Worm (Caenorhabditis elegans): ENCODE measurements around the gene sumv-2.

The sumv-2 gene

DNA sequence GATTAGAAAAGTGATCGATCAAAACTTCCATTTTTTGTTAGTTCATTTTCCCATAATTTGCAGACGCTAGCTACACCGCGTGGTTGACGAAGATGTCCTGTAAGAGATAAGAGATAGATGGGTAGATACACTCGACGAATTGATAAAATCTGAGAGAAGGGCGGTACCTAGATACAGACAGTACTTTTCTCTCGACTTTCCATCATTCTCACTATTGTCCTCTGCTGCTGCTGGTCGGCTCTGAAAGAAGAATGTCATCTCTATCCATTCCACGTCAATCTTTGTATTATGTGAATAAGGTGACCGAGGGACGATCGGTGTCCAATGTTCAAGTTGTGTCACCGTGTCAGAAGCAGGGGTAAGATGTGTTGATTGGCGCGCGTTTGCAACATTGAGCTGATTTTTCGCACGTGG lies 11.2 kb downstream of the sumv-2 start, which contains the start of gene pmt-2:
pmt-2 (plus strand) TSS at position 64 of the 414 bp plus-strand sequence.
- TF ChIP-seq nhr-23 (tag; optimal IDR thresholded peaks at IDR 0.05) (peak; percentile 61), blmp-1 (tag; optimal IDR thresholded peaks at IDR 0.05; ENCODE audit: insufficient read depth) (peak; percentile 78), sma-9 (GFP tag; optimal IDR thresholded peaks at IDR 0.05) (no peak), sma-9 (tag; optimal IDR thresholded peaks at IDR 0.05) (no peak), ceh-16 (tag; optimal IDR thresholded peaks at IDR 0.05) (peak; percentile 92), sma-3 (GFP tag; optimal IDR thresholded peaks at IDR 0.05) (peak; percentile 64), unc-62 (GFP tag; optimal IDR thresholded peaks at IDR 0.05) (no peak), fos-1 (tag; optimal IDR thresholded peaks at IDR 0.05) (peak; percentile 36), nhr-11 (tag; optimal IDR thresholded peaks at IDR 0.05) (no peak), nhr-21 (tag; optimal IDR thresholded peaks at IDR 0.05) (peak; percentile 28), nhr-129 (tag; optimal IDR thresholded peaks at IDR 0.05) (peak; percentile 18), crh-2 (tag; optimal IDR thresholded peaks at IDR 0.05) (peak; percentile 44), nhr-25 (tag; optimal IDR thresholded peaks at IDR 0.05) (peak; percentile 59), elt-1 (tag; optimal IDR thresholded peaks at IDR 0.05) (peak; percentile 70), egl-27 (tag; optimal IDR thresholded peaks at IDR 0.05) (peak; percentile 45), ztf-4 (tag; optimal IDR thresholded peaks at IDR 0.05) (no peak)

- no peak for TF ChIP-seq R02D3.7 (tag; optimal IDR thresholded peaks at IDR 0.05)
- TF ChIP-seq fos-1 (tag; optimal IDR thresholded peaks at IDR 0.05) = peak; percentile 64
Measured at ce11 chrV:4630267-4630666, 12.9 kb downstream of the sumv-2 start.

DNA sequence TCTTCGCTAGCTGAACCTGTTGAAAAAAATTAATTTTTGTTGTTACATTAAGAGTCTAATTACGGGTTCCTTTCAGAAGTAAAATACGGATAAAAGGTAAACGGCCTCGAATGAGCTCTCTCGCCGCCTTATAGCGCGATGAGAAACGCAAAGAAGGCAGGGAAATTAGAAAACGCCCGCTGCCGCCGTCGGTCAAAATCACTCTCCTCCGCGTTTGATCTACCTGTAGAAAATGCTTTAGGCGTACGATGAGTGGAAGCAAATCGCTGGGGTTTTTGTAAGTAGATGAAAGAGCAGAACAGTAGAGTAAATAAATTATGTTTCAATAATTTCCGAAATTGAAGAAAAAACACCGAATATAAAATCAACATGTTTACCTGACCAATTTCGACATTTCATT lies 19.8 kb downstream of the sumv-2 start:
- no peak for TF ChIP-seq mdl-1 (tag; optimal IDR thresholded peaks at IDR 0.05)

ce11 chrV:4640501-4641150 lies 23.3 kb downstream of the sumv-2 start:
- TF ChIP-seq fos-1 (tag; optimal IDR thresholded peaks at IDR 0.05) = peak; percentile 52
- no peak for TF ChIP-seq ceh-16 (tag; optimal IDR thresholded peaks at IDR 0.05)
- TF ChIP-seq nhr-25 (tag; optimal IDR thresholded peaks at IDR 0.05) = peak; percentile 23

DNA sequence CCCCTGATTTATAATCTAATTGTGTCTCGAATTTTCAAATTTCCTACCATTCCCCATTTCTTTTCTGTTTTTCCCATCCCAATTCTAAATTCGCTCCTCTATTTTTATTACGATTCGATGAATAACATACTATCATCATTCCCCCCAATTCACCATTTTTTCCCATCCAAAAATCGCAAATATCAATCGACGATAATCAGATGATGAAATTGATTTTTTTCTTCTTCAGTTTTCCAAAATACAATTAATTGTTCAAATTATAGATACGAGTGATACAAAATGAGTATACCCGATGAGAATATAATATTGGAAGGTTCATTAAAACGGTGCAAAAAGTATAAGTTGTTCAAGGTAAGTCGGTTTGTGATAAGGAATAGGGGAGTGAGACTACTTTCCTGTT lies 25.3 kb downstream of the sumv-2 start, which contains the start of gene soc-1:
soc-1 (plus strand) TSS at position 262 of the 400 bp plus-strand sequence.
- peak; percentile 69 for TF ChIP-seq nhr-129 (tag; optimal IDR thresholded peaks at IDR 0.05)
- no peak for TF ChIP-seq lin-39 (tag; optimal IDR thresholded peaks at IDR 0.05)

- no peak for TF ChIP-seq mdl-1 (tag; optimal IDR thresholded peaks at IDR 0.05)
- no peak for TF ChIP-seq ceh-16 (tag; optimal IDR thresholded peaks at IDR 0.05)
- TF ChIP-seq mab-5 (tag; optimal IDR thresholded peaks at IDR 0.05) = no peak
- TF ChIP-seq nhr-25 (tag; optimal IDR thresholded peaks at IDR 0.05) = peak; percentile 63
- TF ChIP-seq elt-3 (tag; optimal IDR thresholded peaks at IDR 0.05) = no peak
- peak; percentile 17 for TF ChIP-seq nhr-11 (tag; optimal IDR thresholded peaks at IDR 0.05)
- no peak for TF ChIP-seq zag-1 (tag; optimal IDR thresholded peaks at IDR 0.05)
- TF ChIP-seq dmd-4 (tag; optimal IDR thresholded peaks at IDR 0.05) = no peak
- TF ChIP-seq nhr-6 (tag; optimal IDR thresholded peaks at IDR 0.05) = no peak
- peak; percentile 26 for TF ChIP-seq sem-4 (tag; optimal IDR thresholded peaks at IDR 0.05)
- no peak for TF ChIP-seq nhr-129 (tag; optimal IDR thresholded peaks at IDR 0.05)
- TF ChIP-seq ama-1 (optimal IDR thresholded peaks at IDR 0.05) = peak; percentile 79
- no peak for TF ChIP-seq nhr-23 (tag; optimal IDR thresholded peaks at IDR 0.05)
- no peak for TF ChIP-seq C34F6.9 (tag; optimal IDR thresholded peaks at IDR 0.05)
- TF ChIP-seq Y55F3AM.14 (GFP tag; optimal IDR thresholded peaks at IDR 0.05) = peak; percentile 47
- peak; percentile 19 for TF ChIP-seq nhr-21 (tag; optimal IDR thresholded peaks at IDR 0.05)
- TF ChIP-seq egl-27 (tag; optimal IDR thresholded peaks at IDR 0.05) = no peak
- no peak for TF ChIP-seq nhr-237 (tag; optimal IDR thresholded peaks at IDR 0.05)
Measured at ce11 chrV:4647279-4647819, 30.0 kb downstream of the sumv-2 start.

DNA sequence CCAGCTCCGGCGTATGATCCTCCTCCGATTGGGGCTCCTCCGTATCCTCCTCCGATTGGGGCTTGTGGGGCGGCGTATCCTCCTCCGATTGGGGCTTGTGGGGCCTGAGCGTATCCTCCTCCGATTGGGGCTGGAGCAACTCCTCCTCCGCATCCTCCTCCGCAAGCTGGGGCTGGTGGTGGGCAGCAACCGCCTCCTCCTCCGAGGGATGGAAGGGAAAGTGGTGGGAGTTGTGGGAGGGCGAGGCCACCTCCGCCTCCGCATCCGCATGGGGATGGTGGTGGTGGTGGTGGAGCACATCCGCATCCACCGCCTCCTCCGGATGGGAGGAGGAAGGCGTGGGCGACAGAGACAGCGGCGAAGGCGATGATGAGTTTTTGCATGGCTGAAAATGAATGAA lies 30.5 kb downstream of the sumv-2 start, which contains the start of gene F41F3.3:
F41F3.3 (minus strand) TSS at position 383 of the 400 bp plus-strand sequence.
- TF ChIP-seq alr-1 (tag; optimal IDR thresholded peaks at IDR 0.05) = no peak
- TF ChIP-seq ama-1 (optimal IDR thresholded peaks at IDR 0.05) = peak; percentile 74
- peak; percentile 80 for TF ChIP-seq Y55F3AM.14 (GFP tag; optimal IDR thresholded peaks at IDR 0.05)
- no peak for TF ChIP-seq egl-27 (tag; optimal IDR thresholded peaks at IDR 0.05)
- TF ChIP-seq F13H6.1 (tag; optimal IDR thresholded peaks at IDR 0.05) = peak; percentile 29

Measured in whole organism, L2 larva.